Fruit fly (Drosophila melanogaster): Measurements from ENCODE around the gene CG14384.
A peak's percentile ranks its signal among the peaks of the same experiment; 100 is the strongest.

The CG14384 gene

DNA sequence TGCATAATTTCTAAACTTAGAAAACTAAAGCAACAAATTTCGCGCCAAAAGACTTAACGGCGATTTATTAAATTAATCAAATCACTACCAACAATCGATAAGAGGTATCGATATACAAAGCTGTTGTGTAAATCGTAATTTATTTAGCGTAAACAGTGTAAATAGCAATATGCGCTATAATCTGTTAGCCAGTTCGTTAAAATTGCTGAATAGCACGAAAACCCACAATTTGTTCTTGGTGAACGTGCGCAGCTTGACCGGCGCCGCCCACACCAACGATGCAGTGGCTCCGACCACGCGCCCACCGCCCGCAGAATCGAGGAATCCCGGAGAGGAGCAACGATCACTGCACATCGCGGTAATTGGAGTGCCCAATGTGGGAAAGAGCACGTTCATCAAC is 28.0 kb upstream of the CG14384 start, which contains the start of gene CG7488 (continued):
- no peak for TF ChIP-seq CG11560 (tag; IDR thresholded peaks at IDR 0.05)
- peak; percentile 18 for TF ChIP-seq CG15514 (GFP tag; optimal IDR thresholded peaks at IDR 0.05)
- TF ChIP-seq jing (GFP tag; optimal IDR thresholded peaks at IDR 0.05), result no peak
- TF ChIP-seq CG8388 (GFP tag; optimal IDR thresholded peaks at IDR 0.05), result peak; percentile 90
- peak; percentile 70; the same call in 2 of the 3 replicates for TF ChIP-seq CG7963 (GFP tag; IDR thresholded peaks at IDR 0.05; ENCODE audit: partially characterized antibody)
- TF ChIP-seq zf30C (GFP tag; optimal IDR thresholded peaks at IDR 0.05), result no peak
- peak; percentile 13 for TF ChIP-seq gfzf (GFP tag; optimal IDR thresholded peaks at IDR 0.05)
- TF ChIP-seq CG42726 (GFP tag; IDR thresholded peaks at IDR 0.05; ENCODE audit: partially characterized antibody), result no peak; the same call in 1 of the 2 replicates
- no peak for TF ChIP-seq BtbVII (GFP tag; optimal IDR thresholded peaks at IDR 0.05)
- TF ChIP-seq gro (GFP tag; optimal IDR thresholded peaks at IDR 0.05), result no peak
- TF ChIP-seq CG14860 (GFP tag; IDR thresholded peaks at IDR 0.05; ENCODE audit: partially characterized antibody), result peak; percentile 77
- TF ChIP-seq odd (GFP tag; optimal IDR thresholded peaks at IDR 0.05), result no peak
- TF ChIP-seq CG14710 (tag; optimal IDR thresholded peaks at IDR 0.05), result peak; percentile 26
- TF ChIP-seq ci (GFP tag; IDR thresholded peaks at IDR 0.05), result no peak
- no peak for TF ChIP-seq CG4360 (GFP tag; IDR thresholded peaks at IDR 0.05)
- no peak for TF ChIP-seq gsb-n (tag; optimal IDR thresholded peaks at IDR 0.05)
- TF ChIP-seq dati (GFP tag; IDR thresholded peaks at IDR 0.05), result no peak
- no peak for TF ChIP-seq Gug (GFP tag; IDR thresholded peaks at IDR 0.05)
- no peak for TF ChIP-seq CG6175 (GFP tag; IDR thresholded peaks at IDR 0.05)
- no peak for TF ChIP-seq btn (GFP tag; optimal IDR thresholded peaks at IDR 0.05)
- no peak for TF ChIP-seq Asciz (GFP tag; optimal IDR thresholded peaks at IDR 0.05)
- peak; percentile 92 for TF ChIP-seq CG13287 (GFP tag; IDR thresholded peaks at IDR 0.05; ENCODE audit: partially characterized antibody)
- no peak for TF ChIP-seq Rfx (GFP tag; IDR thresholded peaks at IDR 0.05)
- TF ChIP-seq D19A (tag; optimal IDR thresholded peaks at IDR 0.05), result no peak
- no peak for TF ChIP-seq pita (GFP tag; optimal IDR thresholded peaks at IDR 0.05)
- no peak for TF ChIP-seq CrebB (tag; optimal IDR thresholded peaks at IDR 0.05)
- no peak for TF ChIP-seq CG10543 (GFP tag; optimal IDR thresholded peaks at IDR 0.05)
- no peak for TF ChIP-seq Ada2b (GFP tag; IDR thresholded peaks at IDR 0.05)
- TF ChIP-seq row (GFP tag; IDR thresholded peaks at IDR 0.05), result no peak
- TF ChIP-seq CG7357 (GFP tag; IDR thresholded peaks at IDR 0.05), result no peak
- TF ChIP-seq CG4328 (GFP tag; optimal IDR thresholded peaks at IDR 0.05), result no peak
- no peak for TF ChIP-seq CG8944 (GFP tag; optimal IDR thresholded peaks at IDR 0.05)
- TF ChIP-seq gce (GFP tag; IDR thresholded peaks at IDR 0.05), result no peak
- no peak for TF ChIP-seq al (GFP tag; IDR thresholded peaks at IDR 0.05)
- TF ChIP-seq pzg (GFP tag; optimal IDR thresholded peaks at IDR 0.05), result peak; percentile 48
- TF ChIP-seq sr (GFP tag; IDR thresholded peaks at IDR 0.05), result no peak
- TF ChIP-seq CG31388 (GFP tag; optimal IDR thresholded peaks at IDR 0.05), result no peak
- TF ChIP-seq CG14014 (GFP tag; IDR thresholded peaks at IDR 0.05), result no peak
- peak; percentile 2 for TF ChIP-seq Sin3A (optimal IDR thresholded peaks at IDR 0.05)
- TF ChIP-seq CG8290 (GFP tag; optimal IDR thresholded peaks at IDR 0.05), result no peak
- no peak for TF ChIP-seq CG8290 (tag; optimal IDR thresholded peaks at IDR 0.05)
- TF ChIP-seq inv (GFP tag; IDR thresholded peaks at IDR 0.05; ENCODE audit: partially characterized antibody), result peak; percentile 38; the same call in 1 of the 2 replicates
- no peak for TF ChIP-seq CG5245 (GFP tag; optimal IDR thresholded peaks at IDR 0.05)
- TF ChIP-seq hth (optimal IDR thresholded peaks at IDR 0.05), result no peak
- TF ChIP-seq CG11398 (GFP tag; optimal IDR thresholded peaks at IDR 0.05), result no peak
- TF ChIP-seq CG6813 (GFP tag; optimal IDR thresholded peaks at IDR 0.05), result no peak
- no peak for TF ChIP-seq bab2 (GFP tag; optimal IDR thresholded peaks at IDR 0.05)
- no peak for TF ChIP-seq CG4707 (GFP tag; optimal IDR thresholded peaks at IDR 0.05)
- TF ChIP-seq Dfd (GFP tag; optimal IDR thresholded peaks at IDR 0.05), result no peak
- TF ChIP-seq gcm2 (GFP tag; optimal IDR thresholded peaks at IDR 0.05), result no peak
- TF ChIP-seq az2 (GFP tag; optimal IDR thresholded peaks at IDR 0.05), result no peak
- TF ChIP-seq bsh (GFP tag; optimal IDR thresholded peaks at IDR 0.05), result no peak
- no peak for TF ChIP-seq CG10462 (GFP tag; optimal IDR thresholded peaks at IDR 0.05)

All from whole organism, embryonic.